Worm (Caenorhabditis elegans): ENCODE measurements around the gene chhy-1.

The chhy-1 gene

ce11 chrII:8568234-8568969 lies 49.0 kb downstream of the chhy-1 start:
- TF ChIP-seq unc-62 (GFP tag; optimal IDR thresholded peaks at IDR 0.05) = no peak

ce11 chrII:8566806-8567266 lies 50.6 kb downstream of the chhy-1 start, which contains the start of gene F54C9.3:
Gene F54C9.3, minus strand, starts transcription at chrII:8566856.
- no peak for TF ChIP-seq unc-62 (GFP tag; optimal IDR thresholded peaks at IDR 0.05)

ce11 chrII:8566039-8566438 lies 51.4 kb downstream of the chhy-1 start, which contains the start of gene stc-1:
Gene stc-1, minus strand, starts transcription at chrII:8566139.
- TF ChIP-seq unc-62 (GFP tag; optimal IDR thresholded peaks at IDR 0.05) = no peak

Data from whole organism, dauer.